Worm (Caenorhabditis elegans): ENCODE measurements around the gene T27E9.2.

DNA sequence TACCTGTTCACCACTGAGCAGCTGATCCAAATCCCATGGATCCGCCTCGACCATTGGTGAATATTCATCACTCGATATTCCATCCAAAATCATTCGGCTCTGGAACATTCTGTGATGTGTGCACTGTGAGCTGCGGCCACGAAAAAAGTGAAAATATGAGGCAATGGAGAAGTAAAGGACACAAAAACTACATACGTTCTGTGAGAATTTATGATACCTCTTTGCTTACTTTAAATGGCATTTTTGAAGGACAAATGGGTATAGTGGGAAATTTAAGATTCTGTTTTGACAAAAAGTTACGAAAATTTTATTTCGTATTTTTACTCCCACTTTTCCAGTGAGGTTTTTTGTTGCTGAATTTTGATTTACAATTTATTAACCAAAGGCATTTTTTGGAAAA lies 30.0 kb upstream of the T27E9.2 start, which contains the start of gene twk-40:
- TF ChIP-seq hlh-6 (tag; optimal IDR thresholded peaks at IDR 0.05): no peak
- no peak for TF ChIP-seq elt-2 (tag; optimal IDR thresholded peaks at IDR 0.05)
- no peak for TF ChIP-seq lim-6 (tag; optimal IDR thresholded peaks at IDR 0.05)
- TF ChIP-seq dve-1 (tag; optimal IDR thresholded peaks at IDR 0.05): no peak
- no peak for TF ChIP-seq nhr-11 (tag; optimal IDR thresholded peaks at IDR 0.05)
- no peak for TF ChIP-seq hlh-15 (tag; optimal IDR thresholded peaks at IDR 0.05)
- no peak for TF ChIP-seq hlh-8 (tag; optimal IDR thresholded peaks at IDR 0.05)
- no peak for TF ChIP-seq tbx-2 (tag; optimal IDR thresholded peaks at IDR 0.05)
- no peak for TF ChIP-seq sdc-2 (tag; optimal IDR thresholded peaks at IDR 0.05)
- TF ChIP-seq lin-11 (tag; optimal IDR thresholded peaks at IDR 0.05): no peak
- TF ChIP-seq pqm-1 (tag; optimal IDR thresholded peaks at IDR 0.05): no peak

Measured in whole organism, late embryonic.